Fruit fly (Drosophila melanogaster) whole organism, embryonic: ENCODE results near the gene Jon66Cii.
A peak's percentile ranks its signal among the peaks of the same experiment; 100 is the strongest.

ENCODE experiments used
- Bgb ChIP-seq: fragments of 200-800 bp; sonication (Bioruptor generic); IDR thresholded peaks from 2 replicates; pipeline ENCODE4 v1.3.6; 2022; ENCODE audit warnings: missing biosample characterization, missing genetic modification characterization; ENCODE audit not compliant: partially characterized antibody
- CG10959 ChIP-seq: fragments of 200-800 bp; sonication (Bioruptor generic); IDR thresholded peaks from 2 replicates; pipeline ENCODE4 v1.3.6; 2022; ENCODE audit warnings: missing biosample characterization, missing genetic modification characterization
- CG11695 ChIP-seq: fragments of 200-800 bp; sonication (Bioruptor generic); IDR thresholded peaks from 3 replicates; pipeline ENCODE4 v1.3.6; 2022; ENCODE audit warnings: missing biosample characterization, missing genetic modification characterization
- CG13296 ChIP-seq: fragments of 200-800 bp; sonication (Bioruptor generic); optimal IDR thresholded peaks from 3 replicates; lab custom pipeline; 2018; ENCODE audit warnings: missing biosample characterization, mild to moderate bottlenecking, missing genetic modification characterization
- CG14014 ChIP-seq: fragments of 200-800 bp; sonication (Bioruptor generic); IDR thresholded peaks from 2 replicates; pipeline ENCODE4 v1.3.6; 2022; ENCODE audit warnings: missing biosample characterization, missing genetic modification characterization
- CG17385 ChIP-seq: fragments of 200-800 bp; sonication (Bioruptor generic); optimal IDR thresholded peaks from 3 replicates; lab custom pipeline; 2018; ENCODE audit warnings: missing biosample characterization, mild to moderate bottlenecking, missing genetic modification characterization
- CG42726 ChIP-seq: fragments of 200-800 bp; sonication (Bioruptor generic); IDR thresholded peaks from 2 replicates; pipeline ENCODE4 v1.3.6; 2022; ENCODE audit warnings: missing biosample characterization, missing genetic modification characterization; ENCODE audit not compliant: partially characterized antibody
- CG4820 ChIP-seq: fragments of 200-800 bp; sonication (Bioruptor generic); optimal IDR thresholded peaks from 3 replicates; lab custom pipeline; 2016; ENCODE audit warnings: missing biosample characterization, missing genetic modification characterization
- CG4854 ChIP-seq: fragments of 200-800 bp; sonication (Bioruptor generic); optimal IDR thresholded peaks from 2 replicates; lab custom pipeline; 2016; ENCODE audit warnings: missing biosample characterization, missing genetic modification characterization, inconsistent platforms
- CG5180 ChIP-seq: fragments of 200-800 bp; sonication (Bioruptor generic); optimal IDR thresholded peaks from 3 replicates; lab custom pipeline; 2017; ENCODE audit warnings: missing biosample characterization, missing genetic modification characterization, mild to moderate bottlenecking, moderate library complexity, missing genetic modification reagents
- CG6254 ChIP-seq: fragments of 200-800 bp; sonication (Bioruptor generic); optimal IDR thresholded peaks from 3 replicates; lab custom pipeline; 2017; ENCODE audit warnings: mild to moderate bottlenecking, missing biosample characterization, missing genetic modification reagents, missing genetic modification characterization
- CG6654 ChIP-seq: fragments of 200-800 bp; sonication (Bioruptor generic); optimal IDR thresholded peaks from 2 replicates; lab custom pipeline; 2017; ENCODE audit warnings: missing biosample characterization, mild to moderate bottlenecking, missing genetic modification characterization
- CG7357 ChIP-seq: fragments of 200-800 bp; sonication (Bioruptor generic); IDR thresholded peaks from 3 replicates; pipeline ENCODE4 v1.3.6; 2022; ENCODE audit warnings: missing biosample characterization, missing genetic modification characterization
- CG7839 ChIP-seq: fragments of 200-800 bp; sonication (Bioruptor generic); optimal IDR thresholded peaks from 3 replicates; lab custom pipeline; 2018; ENCODE audit warnings: missing biosample characterization, mild to moderate bottlenecking, missing genetic modification characterization, moderate library complexity
- CG9797 ChIP-seq: fragments of 200-800 bp; sonication (Bioruptor generic); optimal IDR thresholded peaks from 3 replicates; lab custom pipeline; 2018; ENCODE audit warnings: missing biosample characterization, mild to moderate bottlenecking, missing genetic modification characterization
- CG9932 ChIP-seq: fragments of 200-800 bp; sonication (Bioruptor generic); IDR thresholded peaks from 2 replicates; pipeline ENCODE4 v1.3.6; 2022; ENCODE audit warnings: missing biosample characterization, missing genetic modification characterization
- CTCF ChIP-seq: fragments of 200-800 bp; sonication (Bioruptor generic); optimal IDR thresholded peaks from 2 replicates; lab custom pipeline; 2017; ENCODE audit warnings: missing biosample characterization, mild to moderate bottlenecking, missing genetic modification characterization, moderate library complexity
- D19A ChIP-seq: fragments of 200-800 bp; optimal IDR thresholded peaks from 3 replicates; lab custom pipeline; 2019; ENCODE audit warnings: missing biosample characterization, mild to moderate bottlenecking, missing genetic modification characterization, moderate library complexity
- Dp ChIP-seq: fragments of 200-800 bp; sonication (Bioruptor generic); optimal IDR thresholded peaks from 2 replicates; lab custom pipeline; 2018; ENCODE audit warnings: missing biosample characterization, mild to moderate bottlenecking, missing genetic modification characterization, moderate library complexity
- E2f1 ChIP-seq: fragments of 200-800 bp; sonication (Bioruptor generic); IDR thresholded peaks from 2 replicates; pipeline ENCODE4 v1.3.6; 2022; ENCODE audit warnings: missing biosample characterization, missing genetic modification characterization
- Ets65A ChIP-seq: fragments of 200-800 bp; sonication (Bioruptor generic); peaks from one replicate; lab custom pipeline; 2016; ENCODE audit warnings: missing biosample characterization, missing genetic modification characterization
- HLH4C ChIP-seq: fragments of 200-800 bp; sonication (Bioruptor generic); IDR thresholded peaks from 3 replicates; pipeline ENCODE4 v1.3.6; 2022; ENCODE audit warnings: missing biosample characterization, missing genetic modification characterization; ENCODE audit not compliant: partially characterized antibody
- HLH54F ChIP-seq: fragments of 200-800 bp; sonication (Bioruptor generic); optimal IDR thresholded peaks from 3 replicates; lab custom pipeline; 2016; ENCODE audit warnings: missing biosample characterization, missing genetic modification characterization
- HmgZ ChIP-seq: fragments of 200-800 bp; sonication (Bioruptor generic); optimal IDR thresholded peaks from 2 replicates; lab custom pipeline; 2018; ENCODE audit warnings: missing biosample characterization, mild to moderate bottlenecking, missing genetic modification characterization
- Hr51 ChIP-seq, 2 experiments: fragments of 200-800 bp; sonication (Bioruptor generic); optimal IDR thresholded peaks; 2 replicates in 1 of 2; 3 replicates in 1 of 2; lab custom pipeline; 2016 to 2018; ENCODE audit warnings: missing biosample characterization in 2 of 2, missing genetic modification characterization in 2 of 2, mild to moderate bottlenecking in 1 of 2, moderate library complexity in 1 of 2
- MESR4 ChIP-seq: fragments of 200-800 bp; sonication (Bioruptor generic); optimal IDR thresholded peaks from 2 replicates; lab custom pipeline; 2018; ENCODE audit warnings: missing biosample characterization, mild to moderate bottlenecking, missing genetic modification characterization, moderate library complexity
- Med ChIP-seq: fragments of 200-800 bp; sonication (Bioruptor generic); peaks from one replicate; lab custom pipeline; 2016; ENCODE audit warnings: missing biosample characterization, missing genetic modification characterization, mild to moderate bottlenecking, inconsistent platforms, moderate library complexity
- NC2β ChIP-seq: fragments of 200-800 bp; sonication (Bioruptor generic); optimal IDR thresholded peaks from 2 replicates; lab custom pipeline; 2016; ENCODE audit warnings: missing biosample characterization, missing genetic modification characterization
- NfI ChIP-seq: fragments of 200-800 bp; sonication (Bioruptor generic); optimal IDR thresholded peaks from 3 replicates; lab custom pipeline; 2018; ENCODE audit warnings: missing biosample characterization, mild to moderate bottlenecking, missing genetic modification characterization, moderate library complexity
- Rfx ChIP-seq: fragments of 200-800 bp; sonication (Bioruptor generic); IDR thresholded peaks from 2 replicates; pipeline ENCODE4 v1.3.6; 2022; ENCODE audit warnings: missing biosample characterization, missing genetic modification characterization
- Xbp1 ChIP-seq: fragments of 200-800 bp; sonication (Bioruptor generic); optimal IDR thresholded peaks from 3 replicates; lab custom pipeline; 2016; ENCODE audit warnings: missing biosample characterization, mild to moderate bottlenecking, missing genetic modification characterization
- cad ChIP-seq: fragments of >200 bp; optimal IDR thresholded peaks from 2 replicates; lab custom pipeline; 2017; ENCODE audit warnings: missing biosample characterization, missing genetic modification characterization
- chinmo ChIP-seq: fragments of 200-800 bp; sonication (Bioruptor generic); IDR thresholded peaks from 4 replicates; pipeline ENCODE4 v1.3.6; 2022; ENCODE audit warnings: missing biosample characterization, missing genetic modification characterization; ENCODE audit not compliant: partially characterized antibody
- emc ChIP-seq: fragments of 200-800 bp; sonication (Bioruptor generic); optimal IDR thresholded peaks from 2 replicates; lab custom pipeline; 2016; ENCODE audit warnings: missing biosample characterization, missing genetic modification characterization
- esg ChIP-seq: fragments of 200-800 bp; sonication (Bioruptor generic); conservative IDR thresholded peaks from 2 replicates; pipeline ENCODE4 v1.3.6; 2022; ENCODE audit warnings: missing biosample characterization, missing genetic modification characterization
- hkb ChIP-seq, 2 experiments: fragments of 200-800 bp in 1 of 2; fragments of >200 bp in 1 of 2; sonication (Bioruptor generic) in 1 of 2; IDR thresholded peaks in 1 of 2; optimal IDR thresholded peaks in 1 of 2; 2 replicates each; pipeline versions ENCODE4 v1.3.6 to Lab custom; 2017 to 2022; ENCODE audit warnings: missing biosample characterization in 1 of 2, missing genetic modification characterization in 1 of 2
- hth ChIP-seq: fragments of >200 bp; optimal IDR thresholded peaks from 2 replicates; lab custom pipeline; 2017; ENCODE audit warnings: inconsistent platforms
- ind ChIP-seq: fragments of 200-800 bp; sonication (Bioruptor generic); optimal IDR thresholded peaks from 3 replicates; lab custom pipeline; 2016; ENCODE audit warnings: missing biosample characterization, missing genetic modification characterization
- lov ChIP-seq, 2 experiments: fragments of 200-800 bp in 1 of 2; fragments of >200 bp in 1 of 2; sonication (Bioruptor generic) in 1 of 2; IDR thresholded peaks in 1 of 2; optimal IDR thresholded peaks in 1 of 2; 2 replicates in 1 of 2; 3 replicates in 1 of 2; pipeline versions ENCODE4 v1.3.6 to Lab custom; 2017 to 2022; ENCODE audit warnings: missing biosample characterization in 1 of 2, missing genetic modification characterization in 1 of 2
- prd ChIP-seq, 3 experiments: fragments of >200 bp in 2 of 3; fragments of 200-800 bp in 1 of 3; sonication (Bioruptor generic) in 1 of 3; optimal IDR thresholded peaks in 2 of 3; IDR thresholded peaks in 1 of 3; 2 replicates in 2 of 3; 3 replicates in 1 of 3; pipeline versions ENCODE4 v1.3.6 to Lab custom; 2017 to 2022; ENCODE audit warnings: missing biosample characterization in 1 of 3, missing genetic modification characterization in 1 of 3
- pum ChIP-seq: fragments of 200-800 bp; sonication (Bioruptor generic); optimal IDR thresholded peaks from 2 replicates; lab custom pipeline; 2016; ENCODE audit warnings: missing biosample characterization, missing genetic modification characterization
- rib ChIP-seq: fragments of 200-800 bp; sonication (Bioruptor generic); IDR thresholded peaks from 2 replicates; pipeline ENCODE4 v1.3.6; 2022; ENCODE audit warnings: missing biosample characterization, missing genetic modification characterization
- sisA ChIP-seq: fragments of 200-800 bp; sonication (Bioruptor generic); IDR thresholded peaks from 2 replicates; pipeline ENCODE4 v1.3.6; 2022; ENCODE audit warnings: missing biosample characterization, missing genetic modification characterization
- so ChIP-seq: fragments of 200-800 bp; sonication (Bioruptor generic); IDR thresholded peaks from 3 replicates; pipeline ENCODE4 v1.3.6; 2022; ENCODE audit warnings: missing biosample characterization, missing genetic modification characterization
- sob ChIP-seq: fragments of 200-800 bp; sonication (Bioruptor generic); IDR thresholded peaks from 2 replicates; pipeline ENCODE4 v1.3.6; 2022; ENCODE audit warnings: missing biosample characterization, missing genetic modification characterization
- stwl ChIP-seq: fragments of 200-800 bp; sonication (Bioruptor generic); optimal IDR thresholded peaks from 3 replicates; lab custom pipeline; 2018; ENCODE audit warnings: missing biosample characterization, mild to moderate bottlenecking, missing genetic modification characterization, moderate library complexity
- tll ChIP-seq, 2 experiments: fragments of 200-800 bp in 1 of 2; fragments of >200 bp in 1 of 2; sonication (Bioruptor generic) in 1 of 2; optimal IDR thresholded peaks; 2 replicates each; lab custom pipeline; 2017 to 2019; ENCODE audit warnings: missing biosample characterization in 2 of 2, missing genetic modification characterization in 2 of 2, mild to moderate bottlenecking in 1 of 2, moderate library complexity in 1 of 2
- vnd ChIP-seq: fragments of 200-800 bp; sonication (Bioruptor generic); IDR thresholded peaks from 3 replicates; pipeline ENCODE4 v1.3.6; 2022; ENCODE audit warnings: missing biosample characterization, missing genetic modification characterization; ENCODE audit not compliant: partially characterized antibody

Gene Jon66Cii

DNA sequence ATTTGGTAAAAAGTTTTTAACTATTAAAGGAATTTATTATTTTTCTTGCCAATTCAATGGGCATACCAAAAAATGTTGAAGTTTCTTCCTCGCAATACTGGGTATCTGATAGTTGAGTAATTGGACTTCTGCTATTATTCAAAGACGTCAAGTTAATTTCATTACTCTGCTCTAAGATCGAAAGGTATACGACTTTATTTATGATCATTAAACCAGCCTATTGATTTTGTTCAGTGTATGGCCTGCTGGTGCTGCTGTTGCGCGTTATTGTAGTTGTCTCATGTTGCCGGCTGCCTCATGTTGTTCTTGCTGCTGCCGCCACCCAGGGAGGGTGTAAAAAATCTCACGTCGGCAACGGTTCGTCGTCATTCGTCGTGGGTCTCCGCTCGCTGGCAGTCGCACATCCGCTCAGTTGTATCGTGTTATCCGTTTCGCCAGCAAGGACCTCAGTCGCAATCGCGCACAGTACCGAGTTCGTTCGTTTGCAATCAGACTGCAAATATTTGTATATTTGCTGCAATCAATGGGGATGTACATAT, 2.2 kb upstream of the Jon66Cii start, which contains the start of gene CG7120 (continued):
- TF ChIP-seq CG4820 (peak; percentile 61), hth (lab: Kevin White, UChicago) (no peak), Xbp1 (GFP tag; lab: Kevin White, UChicago) (peak; percentile 49), CG9932 (GFP tag; lab: Robert Waterston, UW) (no peak; the same call in 1 of the 2 replicates), sisA (GFP tag; lab: Robert Waterston, UW) (0 out of 2 replicates have a peak, but pooled peaks have one; percentile 25), CG7839 (tag; lab: Kevin White, UChicago) (peak; percentile 68), hkb (optimal IDR thresholded peaks at IDR 0.05; lab: Kevin White, UChicago) (no peak), hkb (GFP tag; IDR thresholded peaks at IDR 0.05; lab: Robert Waterston, UW) (peak; percentile 43; the same call in 1 of the 2 replicates), stwl (tag; lab: Kevin White, UChicago) (no peak), MESR4 (GFP tag; lab: Kevin White, UChicago) (peak; percentile 17), NC2β (GFP tag; lab: Kevin White, UChicago) (peak; percentile 28), CTCF (peak; percentile 4), ind (GFP tag; lab: Kevin White, UChicago) (peak; percentile 62), CG11695 (peak; percentile 44; the same call in 2 of the 3 replicates), HLH54F (GFP tag; lab: Kevin White, UChicago) (peak; percentile 20), CG9797 (no peak), Hr51 (GFP tag; optimal IDR thresholded peaks at IDR 0.05; lab: Kevin White, UChicago) (peak; percentile 18 to 55), sob (GFP tag; lab: Robert Waterston, UW) (peak; percentile 62; the same call in 1 of the 2 replicates), CG5180 (GFP tag; lab: Kevin White, UChicago) (peak; percentile 15), CG13296 (GFP tag; lab: Kevin White, UChicago) (no peak), so (GFP tag; lab: Robert Waterston, UW) (peak; percentile 33; the same call in 1 of the 3 replicates), pum (GFP tag; lab: Kevin White, UChicago) (peak; percentile 36), CG17385 (GFP tag; lab: Kevin White, UChicago) (peak; percentile 55), D19A (tag; lab: Kevin White, UChicago) (peak; percentile 52), CG7357 (GFP tag; lab: Robert Waterston, UW) (no peak), CG6254 (GFP tag; lab: Kevin White, UChicago) (peak; percentile 40), CG4854 (GFP tag; lab: Kevin White, UChicago) (no peak), esg (GFP tag; lab: Robert Waterston, UW) (no peak), CG14014 (peak; percentile 41; the same call in 1 of the 2 replicates), E2f1 (GFP tag; lab: Robert Waterston, UW) (no peak)

DNA sequence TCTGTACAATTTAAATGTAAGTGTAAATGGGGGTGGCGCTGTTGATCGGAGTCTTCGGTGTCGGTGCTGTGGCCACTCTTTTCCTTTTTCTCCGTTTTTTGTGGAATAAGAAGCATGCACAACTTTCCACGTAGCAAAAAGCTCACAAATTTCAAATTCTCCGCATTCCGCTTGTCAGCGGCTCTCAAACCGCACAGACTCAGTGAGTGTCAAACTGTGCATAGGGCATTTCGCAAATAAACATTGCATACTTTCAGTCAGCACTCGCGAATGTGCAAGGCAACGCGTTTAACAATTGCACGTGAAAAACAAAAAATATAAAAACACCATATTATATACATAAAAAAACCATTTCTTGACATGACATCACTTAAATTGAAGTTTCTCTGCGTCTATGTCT, 1.5 kb upstream of the Jon66Cii start:
- TF ChIP-seq Dp (GFP tag; lab: Kevin White, UChicago) (peak; percentile 69), prd (optimal IDR thresholded peaks at IDR 0.05; lab: Kevin White, UChicago) (no peak), prd (GFP tag; IDR thresholded peaks at IDR 0.05; lab: Robert Waterston, UW) (0 out of 3 replicates have a peak, but pooled peaks have one; percentile 28), HLH4C (peak; percentile 29; the same call in 1 of the 3 replicates), lov (optimal IDR thresholded peaks at IDR 0.05; lab: Kevin White, UChicago) (no peak), lov (GFP tag; IDR thresholded peaks at IDR 0.05; lab: Robert Waterston, UW) (0 out of 3 replicates have a peak, but pooled peaks have one; percentile 42), cad (GFP tag; lab: Kevin White, UChicago) (peak; percentile 92), CG10959 (GFP tag; lab: Robert Waterston, UW) (no peak), tll (GFP tag; optimal IDR thresholded peaks at IDR 0.05; lab: Kevin White, UChicago) (no peak), vnd (GFP tag; lab: Robert Waterston, UW) (peak; percentile 22; the same call in 1 of the 3 replicates), Med (GFP tag; lab: Kevin White, UChicago) (peak; percentile 10), Rfx (GFP tag; lab: Robert Waterston, UW) (peak; percentile 35; the same call in 1 of the 2 replicates), emc (GFP tag; lab: Kevin White, UChicago) (no peak), rib (peak; percentile 41; the same call in 1 of the 2 replicates), HmgZ (tag; lab: Kevin White, UChicago) (peak; percentile 12), Ets65A (peak; percentile 72), Bgb (peak; percentile 61), chinmo (peak; percentile 65; the same call in 2 of the 4 replicates), CG42726 (GFP tag; lab: Robert Waterston, UW) (peak; percentile 53; the same call in 1 of the 2 replicates), NfI (GFP tag; lab: Kevin White, UChicago) (no peak), CG6654 (peak; percentile 100)
